Worm (Caenorhabditis elegans): ENCODE data around the gene smap-1.

- TF ChIP-seq unc-39 (tag; optimal IDR thresholded peaks at IDR 0.05) (no peak), snpc-4 (tag; optimal IDR thresholded peaks at IDR 0.05) (no peak), unc-62 (GFP tag; optimal IDR thresholded peaks at IDR 0.05) (no peak)
Measured at ce11 chrIII:10781553-10781952, 42.0 kb upstream of the smap-1 start, which contains the start of gene ptr-19.

Data from whole organism, mixed stage, embryonic.